Fruit fly (Drosophila melanogaster): ENCODE results near the gene cal1.

DNA sequence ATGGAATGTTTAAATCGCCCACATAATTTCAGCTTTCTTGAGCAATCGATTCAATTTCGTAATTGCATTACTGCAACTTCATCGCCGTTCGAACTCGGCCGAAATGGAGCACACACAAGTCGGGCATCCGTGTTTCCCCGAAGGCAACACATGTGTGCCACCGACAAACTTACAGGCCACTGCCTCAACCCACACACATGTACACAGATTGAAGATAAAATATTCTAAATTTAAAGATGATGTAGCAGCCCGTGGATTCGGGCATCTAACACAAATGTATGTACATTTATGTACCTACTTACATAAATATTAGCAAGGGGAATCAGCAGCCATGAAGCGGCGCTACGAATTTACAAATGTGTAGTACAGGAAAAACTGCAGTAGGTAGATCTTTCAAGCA is 22.0 kb upstream of the cal1 start:
- no peak for TF ChIP-seq Ets96B (tag; optimal IDR thresholded peaks at IDR 0.05)
- no peak for TF ChIP-seq vri (GFP tag; optimal IDR thresholded peaks at IDR 0.05)

All from whole organism, prepupa.